Fruit fly (Drosophila melanogaster) whole organism, embryonic: ENCODE results near the gene stwl.

Experiments used
- CG10979 ChIP-seq: fragments of 200-800 bp; sonication (Bioruptor generic); optimal IDR thresholded peaks from 2 replicates; lab custom pipeline; 2018; ENCODE audit warnings: missing biosample characterization, mild to moderate bottlenecking, missing genetic modification characterization, moderate library complexity
- CG11504 ChIP-seq: fragments of 200-800 bp; sonication (Bioruptor generic); optimal IDR thresholded peaks from 3 replicates; lab custom pipeline; 2019; ENCODE audit warnings: missing biosample characterization, mild to moderate bottlenecking, missing genetic modification characterization, moderate library complexity
- CG1233 ChIP-seq: fragments of 200-800 bp; sonication (Bioruptor generic); optimal IDR thresholded peaks from 4 replicates; lab custom pipeline; 2018; ENCODE audit warnings: missing biosample characterization, mild to moderate bottlenecking, missing genetic modification characterization
- CG12391 ChIP-seq: fragments of 200-800 bp; sonication (Bioruptor generic); optimal IDR thresholded peaks from 3 replicates; lab custom pipeline; 2018; ENCODE audit warnings: missing biosample characterization, mild to moderate bottlenecking, missing genetic modification characterization, moderate library complexity
- CG14441 ChIP-seq: fragments of 200-800 bp; sonication (Bioruptor generic); IDR thresholded peaks from 2 replicates; pipeline ENCODE4 v1.3.6; 2022; ENCODE audit warnings: missing biosample characterization, missing genetic modification characterization
- CG15601 ChIP-seq: fragments of 200-800 bp; sonication (Bioruptor generic); optimal IDR thresholded peaks from 3 replicates; lab custom pipeline; 2019; ENCODE audit warnings: missing biosample characterization, mild to moderate bottlenecking, missing genetic modification characterization, moderate library complexity
- CG1603 ChIP-seq: fragments of 200-800 bp; sonication (Bioruptor generic); optimal IDR thresholded peaks from 2 replicates; lab custom pipeline; 2019; ENCODE audit warnings: missing biosample characterization, mild to moderate bottlenecking, missing genetic modification characterization, moderate library complexity
- CG32772 ChIP-seq: fragments of 200-800 bp; sonication (Bioruptor generic); IDR thresholded peaks from 2 replicates; pipeline ENCODE4 v1.3.6; 2022; ENCODE audit warnings: missing biosample characterization, missing genetic modification characterization
- CG4404 ChIP-seq: fragments of 200-800 bp; sonication (Bioruptor generic); IDR thresholded peaks from 2 replicates; pipeline ENCODE4 v1.3.6; 2022; ENCODE audit warnings: missing biosample characterization, missing genetic modification characterization
- CG6689 ChIP-seq: fragments of 200-800 bp; sonication (Bioruptor generic); IDR thresholded peaks from 2 replicates; pipeline ENCODE4 v1.3.6; 2022; ENCODE audit warnings: missing biosample characterization, missing genetic modification characterization
- CG6791 ChIP-seq: fragments of 200-800 bp; sonication (Bioruptor generic); IDR thresholded peaks from 3 replicates; pipeline ENCODE4 v1.3.6; 2022; ENCODE audit warnings: missing biosample characterization, missing genetic modification characterization; ENCODE audit not compliant: partially characterized antibody
- CG7839 ChIP-seq: fragments of 200-800 bp; sonication (Bioruptor generic); optimal IDR thresholded peaks from 3 replicates; lab custom pipeline; 2018; ENCODE audit warnings: missing biosample characterization, mild to moderate bottlenecking, missing genetic modification characterization, moderate library complexity
- CG7928 ChIP-seq: fragments of 200-800 bp; sonication (Bioruptor generic); optimal IDR thresholded peaks from 2 replicates; lab custom pipeline; 2017; ENCODE audit warnings: missing biosample characterization, mild to moderate bottlenecking, missing genetic modification characterization
- CG8765 ChIP-seq: fragments of 200-800 bp; sonication (Bioruptor generic); IDR thresholded peaks from 2 replicates; pipeline ENCODE4 v1.3.6; 2022; ENCODE audit warnings: missing biosample characterization, missing genetic modification characterization
- Drgx ChIP-seq: fragments of 200-800 bp; sonication (Bioruptor generic); IDR thresholded peaks from 2 replicates; pipeline ENCODE4 v1.3.6; 2022; ENCODE audit warnings: missing biosample characterization, missing genetic modification characterization
- Ets65A ChIP-seq: fragments of 200-800 bp; sonication (Bioruptor generic); peaks from one replicate; lab custom pipeline; 2016; ENCODE audit warnings: missing biosample characterization, missing genetic modification characterization
- Ets97D ChIP-seq: fragments of 200-800 bp; sonication (Bioruptor generic); optimal IDR thresholded peaks from 3 replicates; lab custom pipeline; 2016; ENCODE audit warnings: missing biosample characterization, missing genetic modification characterization
- Fer1 ChIP-seq: fragments of 200-800 bp; sonication (Bioruptor generic); optimal IDR thresholded peaks from 2 replicates; lab custom pipeline; 2017; ENCODE audit warnings: missing biosample characterization, mild to moderate bottlenecking, missing genetic modification characterization
- Fer2 ChIP-seq: fragments of 200-800 bp; sonication (Bioruptor generic); optimal IDR thresholded peaks from 2 replicates; lab custom pipeline; 2018; ENCODE audit warnings: missing biosample characterization, mild to moderate bottlenecking, missing genetic modification characterization, moderate library complexity
- NFAT ChIP-seq: fragments of 200-800 bp; sonication (Bioruptor generic); IDR thresholded peaks from 2 replicates; pipeline ENCODE4 v1.3.6; 2022; ENCODE audit warnings: missing biosample characterization, missing genetic modification characterization
- Optix ChIP-seq: fragments of 200-800 bp; sonication (Bioruptor generic); IDR thresholded peaks from 3 replicates; pipeline ENCODE4 v1.3.6; 2022; ENCODE audit warnings: missing biosample characterization, missing genetic modification characterization
- Rfx ChIP-seq: fragments of 200-800 bp; sonication (Bioruptor generic); IDR thresholded peaks from 2 replicates; pipeline ENCODE4 v1.3.6; 2022; ENCODE audit warnings: missing biosample characterization, missing genetic modification characterization
- Rx ChIP-seq: fragments of 200-800 bp; sonication (Bioruptor generic); IDR thresholded peaks from 2 replicates; pipeline ENCODE4 v1.3.6; 2022; ENCODE audit warnings: missing biosample characterization, missing genetic modification characterization
- Sry-δ ChIP-seq: fragments of 200-800 bp; sonication (Bioruptor generic); optimal IDR thresholded peaks from 2 replicates; lab custom pipeline; 2016; ENCODE audit warnings: missing biosample characterization, missing genetic modification characterization
- ac ChIP-seq: fragments of 200-800 bp; sonication (Bioruptor generic); optimal IDR thresholded peaks from 3 replicates; lab custom pipeline; 2017; ENCODE audit warnings: missing biosample characterization, mild to moderate bottlenecking, missing genetic modification characterization
- ara ChIP-seq: fragments of 200-800 bp; sonication (Bioruptor generic); IDR thresholded peaks from 2 replicates; pipeline ENCODE4 v1.3.6; 2022; ENCODE audit warnings: missing biosample characterization, missing genetic modification characterization
- az2 ChIP-seq: fragments of 200-800 bp; sonication (Bioruptor generic); optimal IDR thresholded peaks from 3 replicates; lab custom pipeline; 2016; ENCODE audit warnings: missing biosample characterization, missing genetic modification characterization
- bbx ChIP-seq: fragments of 200-800 bp; sonication (Bioruptor generic); IDR thresholded peaks from 2 replicates; pipeline ENCODE4 v1.3.6; 2022; ENCODE audit warnings: missing biosample characterization, missing genetic modification characterization; ENCODE audit not compliant: partially characterized antibody
- bcd ChIP-seq: fragments of 200-800 bp; sonication (Bioruptor generic); optimal IDR thresholded peaks from 2 replicates; lab custom pipeline; 2017; ENCODE audit warnings: missing biosample characterization, mild to moderate bottlenecking, missing genetic modification characterization
- bigmax ChIP-seq: fragments of 200-800 bp; sonication (Bioruptor generic); optimal IDR thresholded peaks from 2 replicates; lab custom pipeline; 2018; ENCODE audit warnings: missing biosample characterization, mild to moderate bottlenecking, missing genetic modification characterization
- bsh ChIP-seq, 2 experiments: fragments of 200-800 bp; sonication (Bioruptor generic); optimal IDR thresholded peaks; 2 replicates each; lab custom pipeline; 2017 to 2018; ENCODE audit warnings: mild to moderate bottlenecking in 2 of 2, missing biosample characterization in 2 of 2, missing genetic modification characterization in 2 of 2, moderate library complexity in 1 of 2
- chif ChIP-seq, 2 experiments: fragments of 200-800 bp; sonication (Bioruptor generic); optimal IDR thresholded peaks; 3 replicates each; lab custom pipeline; 2016; ENCODE audit warnings: missing biosample characterization in 2 of 2, missing genetic modification characterization in 2 of 2
- chn ChIP-seq: fragments of 200-800 bp; sonication (Bioruptor generic); optimal IDR thresholded peaks from 2 replicates; lab custom pipeline; 2016; ENCODE audit warnings: missing biosample characterization, missing genetic modification characterization
- corto ChIP-seq: fragments of 200-800 bp; sonication (Bioruptor generic); optimal IDR thresholded peaks from 2 replicates; lab custom pipeline; 2016; ENCODE audit warnings: missing biosample characterization, mild to moderate bottlenecking, missing genetic modification characterization, moderate library complexity
- da ChIP-seq: fragments of 200-800 bp; sonication (Bioruptor generic); optimal IDR thresholded peaks from 2 replicates; lab custom pipeline; 2016; ENCODE audit warnings: missing biosample characterization, missing genetic modification characterization
- danr ChIP-seq: fragments of 200-800 bp; sonication (Bioruptor generic); IDR thresholded peaks from 2 replicates; pipeline ENCODE4 v1.3.6; 2022; ENCODE audit warnings: missing biosample characterization, missing genetic modification characterization
- dmrt99B ChIP-seq: fragments of 200-800 bp; sonication (Bioruptor generic); optimal IDR thresholded peaks from 2 replicates; lab custom pipeline; 2018; ENCODE audit warnings: missing biosample characterization, mild to moderate bottlenecking, missing genetic modification characterization, moderate library complexity
- dysf ChIP-seq: fragments of 200-800 bp; sonication (Bioruptor generic); IDR thresholded peaks from 3 replicates; pipeline ENCODE4 v1.3.6; 2022; ENCODE audit warnings: missing biosample characterization, missing genetic modification characterization
- fd102C ChIP-seq: fragments of 200-800 bp; sonication (Bioruptor generic); optimal IDR thresholded peaks from 2 replicates; lab custom pipeline; 2018; ENCODE audit warnings: missing biosample characterization, mild to moderate bottlenecking, missing genetic modification characterization, moderate library complexity
- fru ChIP-seq: fragments of >200 bp; optimal IDR thresholded peaks from 2 replicates; lab custom pipeline; 2017
- ftz-f1 ChIP-seq: fragments of 200-800 bp; sonication (Bioruptor generic); optimal IDR thresholded peaks from 2 replicates; lab custom pipeline; 2016; ENCODE audit warnings: missing biosample characterization, missing genetic modification characterization
- ind ChIP-seq: fragments of 200-800 bp; sonication (Bioruptor generic); optimal IDR thresholded peaks from 3 replicates; lab custom pipeline; 2016; ENCODE audit warnings: missing biosample characterization, missing genetic modification characterization
- kni ChIP-seq: fragments of 200-800 bp; sonication (Bioruptor generic); optimal IDR thresholded peaks from 3 replicates; lab custom pipeline; 2017; ENCODE audit warnings: mild to moderate bottlenecking, missing biosample characterization, missing genetic modification reagents, missing genetic modification characterization
- lov ChIP-seq, 2 experiments: fragments of 200-800 bp in 1 of 2; fragments of >200 bp in 1 of 2; sonication (Bioruptor generic) in 1 of 2; IDR thresholded peaks in 1 of 2; optimal IDR thresholded peaks in 1 of 2; 2 replicates in 1 of 2; 3 replicates in 1 of 2; pipeline versions ENCODE4 v1.3.6 to Lab custom; 2017 to 2022; ENCODE audit warnings: missing biosample characterization in 1 of 2, missing genetic modification characterization in 1 of 2
- peb ChIP-seq: fragments of 200-800 bp; sonication (Bioruptor generic); IDR thresholded peaks from 2 replicates; pipeline ENCODE4 v1.3.6; 2022; ENCODE audit warnings: missing biosample characterization, missing genetic modification characterization
- sens ChIP-seq: fragments of 200-800 bp; sonication (Bioruptor generic); peaks from one replicate; lab custom pipeline; 2016; ENCODE audit warnings: missing biosample characterization, missing genetic modification characterization
- seq ChIP-seq: fragments of 200-800 bp; sonication (Bioruptor generic); IDR thresholded peaks from 2 replicates; pipeline ENCODE4 v1.3.6; 2022; ENCODE audit warnings: missing biosample characterization, missing genetic modification characterization
- sim ChIP-seq: fragments of 200-800 bp; sonication (Bioruptor generic); IDR thresholded peaks from 2 replicates; pipeline ENCODE4 v1.3.6; 2022; ENCODE audit warnings: missing biosample characterization, missing genetic modification characterization
- ssp ChIP-seq: fragments of 200-800 bp; sonication (Bioruptor generic); IDR thresholded peaks from 2 replicates; pipeline ENCODE4 v1.3.6; 2022; ENCODE audit warnings: missing biosample characterization, missing genetic modification characterization
- tna ChIP-seq: fragments of 200-800 bp; sonication (Bioruptor generic); IDR thresholded peaks from 2 replicates; pipeline ENCODE4 v1.3.6; 2022; ENCODE audit warnings: missing biosample characterization, missing genetic modification characterization; ENCODE audit not compliant: partially characterized antibody
- zfh1 ChIP-seq: fragments of 200-800 bp; sonication (Bioruptor generic); IDR thresholded peaks from 3 replicates; pipeline ENCODE4 v1.3.6; 2022; ENCODE audit warnings: missing biosample characterization, missing genetic modification characterization

stwl gene

dm6 chr3L:14451534-14451933, 41.8 kb upstream of the stwl start (continued):
- no peak for TF ChIP-seq danr (GFP tag; lab: Robert Waterston, UW)
- no peak for TF ChIP-seq tna (GFP tag; lab: Robert Waterston, UW)
- no peak for TF ChIP-seq ftz-f1
- TF ChIP-seq az2 (GFP tag; lab: Kevin White, UChicago): peak; percentile 35
- peak; percentile 78 for TF ChIP-seq Ets65A (GFP tag; lab: Kevin White, UChicago)
- TF ChIP-seq Fer1 (GFP tag; lab: Kevin White, UChicago): no peak
- TF ChIP-seq seq (GFP tag; lab: Robert Waterston, UW): 0 out of 2 replicates have a peak, but pooled peaks have one; percentile 19
- TF ChIP-seq chif (GFP tag; optimal IDR thresholded peaks at IDR 0.05; lab: Kevin White, UChicago): peak in 1 of 2 experiments; percentile 45
- peak; percentile 14 for TF ChIP-seq fd102C
- no peak for TF ChIP-seq CG1603
- TF ChIP-seq CG6791 (GFP tag; lab: Robert Waterston, UW): no peak
- TF ChIP-seq CG7928 (GFP tag; lab: Kevin White, UChicago): no peak
- TF ChIP-seq zfh1 (GFP tag; lab: Robert Waterston, UW): peak; percentile 58; the same call in 2 of the 3 replicates
- no peak for TF ChIP-seq lov (optimal IDR thresholded peaks at IDR 0.05; lab: Kevin White, UChicago)
- peak; percentile 23; the same call in 1 of the 3 replicates for TF ChIP-seq lov (GFP tag; IDR thresholded peaks at IDR 0.05; lab: Robert Waterston, UW)
- TF ChIP-seq peb: no peak
- TF ChIP-seq NFAT (GFP tag; lab: Robert Waterston, UW): no peak
- peak; percentile 87 for TF ChIP-seq sens (GFP tag; lab: Kevin White, UChicago)
- peak; percentile 41 for TF ChIP-seq CG11504 (tag; lab: Kevin White, UChicago)
- TF ChIP-seq Drgx (GFP tag; lab: Robert Waterston, UW): peak; percentile 76
- no peak for TF ChIP-seq ind (GFP tag; lab: Kevin White, UChicago)
- TF ChIP-seq CG10979 (tag; lab: Kevin White, UChicago): peak; percentile 41
- no peak for TF ChIP-seq Ets97D (GFP tag; lab: Kevin White, UChicago)
- 0 out of 3 replicates have a peak, but pooled peaks have one; percentile 26 for TF ChIP-seq dysf
- no peak for TF ChIP-seq bbx (GFP tag; lab: Robert Waterston, UW)
- peak in 1 of 2 experiments; percentile 45 for TF ChIP-seq bsh (GFP tag; optimal IDR thresholded peaks at IDR 0.05; lab: Kevin White, UChicago)
- peak; percentile 26 for TF ChIP-seq CG7839 (tag; lab: Kevin White, UChicago)
- TF ChIP-seq ara (GFP tag; lab: Robert Waterston, UW): 0 out of 2 replicates have a peak, but pooled peaks have one; percentile 46
- no peak for TF ChIP-seq bigmax
- TF ChIP-seq CG32772: 0 out of 2 replicates have a peak, but pooled peaks have one; percentile 27
- no peak for TF ChIP-seq CG15601 (tag; lab: Kevin White, UChicago)
- no peak for TF ChIP-seq da (GFP tag; lab: Kevin White, UChicago)
- no peak for TF ChIP-seq fru (lab: Kevin White, UChicago)
- TF ChIP-seq CG4404 (GFP tag; lab: Robert Waterston, UW): peak; percentile 42; the same call in 1 of the 2 replicates
- TF ChIP-seq ssp: no peak
- TF ChIP-seq CG12391 (tag; lab: Kevin White, UChicago): peak; percentile 25
- TF ChIP-seq ac (GFP tag; lab: Kevin White, UChicago): no peak
- TF ChIP-seq Rfx (GFP tag; lab: Robert Waterston, UW): no peak
- TF ChIP-seq dmrt99B (tag; lab: Kevin White, UChicago): peak; percentile 32
- TF ChIP-seq Sry-δ (GFP tag; lab: Kevin White, UChicago): no peak
- peak; percentile 39; the same call in 1 of the 2 replicates for TF ChIP-seq CG8765
- TF ChIP-seq kni: no peak
- TF ChIP-seq sim (GFP tag; lab: Robert Waterston, UW): peak; percentile 48; the same call in 1 of the 2 replicates
- TF ChIP-seq Rx (GFP tag; lab: Robert Waterston, UW): peak; percentile 47; the same call in 1 of the 2 replicates
- TF ChIP-seq bcd (GFP tag; lab: Kevin White, UChicago): peak; percentile 19
- TF ChIP-seq CG6689 (GFP tag; lab: Robert Waterston, UW): peak; percentile 56
- peak; percentile 36; the same call in 1 of the 2 replicates for TF ChIP-seq CG14441 (GFP tag; lab: Robert Waterston, UW)
- 0 out of 3 replicates have a peak, but pooled peaks have one; percentile 22 for TF ChIP-seq Optix
- TF ChIP-seq Fer2 (tag; lab: Kevin White, UChicago): no peak
- TF ChIP-seq chn: peak; percentile 37
- TF ChIP-seq corto (GFP tag; lab: Kevin White, UChicago): no peak
- no peak for TF ChIP-seq CG1233
